Fruit fly (Drosophila melanogaster) whole organism, embryonic: Measurements from ENCODE around the gene Btnd.
A peak's percentile ranks its signal among the peaks of the same experiment; 100 is the strongest.

ENCODE experiments used
- ATbp ChIP-seq: fragments of 200-800 bp; sonication (Bioruptor generic); optimal IDR thresholded peaks from 2 replicates; lab custom pipeline; 2017; ENCODE audit warnings: missing biosample characterization, mild to moderate bottlenecking, missing genetic modification characterization, missing genetic modification reagents
- Atf6 ChIP-seq: fragments of 200-800 bp; sonication (Bioruptor generic); IDR thresholded peaks from 2 replicates; pipeline ENCODE4 v1.3.6; 2022; ENCODE audit warnings: missing biosample characterization, missing genetic modification characterization
- CG11093 ChIP-seq: fragments of 200-800 bp; sonication (Bioruptor generic); IDR thresholded peaks from 3 replicates; pipeline ENCODE4 v1.3.6; 2022; ENCODE audit warnings: missing biosample characterization, missing genetic modification characterization
- CG14050 ChIP-seq: fragments of 200-800 bp; sonication (Bioruptor generic); IDR thresholded peaks from 3 replicates; pipeline ENCODE4 v1.3.6; 2022; ENCODE audit warnings: missing biosample characterization, missing genetic modification characterization
- CG15479 ChIP-seq: fragments of 200-800 bp; sonication (Bioruptor generic); optimal IDR thresholded peaks from 3 replicates; lab custom pipeline; 2019; ENCODE audit warnings: missing biosample characterization, mild to moderate bottlenecking, missing genetic modification characterization, moderate library complexity
- CG17385 ChIP-seq: fragments of 200-800 bp; sonication (Bioruptor generic); optimal IDR thresholded peaks from 3 replicates; lab custom pipeline; 2018; ENCODE audit warnings: missing biosample characterization, mild to moderate bottlenecking, missing genetic modification characterization
- CG18262 ChIP-seq: fragments of 200-800 bp; optimal IDR thresholded peaks from 3 replicates; lab custom pipeline; 2019; ENCODE audit warnings: missing biosample characterization, mild to moderate bottlenecking, missing genetic modification characterization, moderate library complexity
- CG2116 ChIP-seq: fragments of 200-800 bp; sonication (Bioruptor generic); optimal IDR thresholded peaks from 3 replicates; lab custom pipeline; 2018; ENCODE audit warnings: missing biosample characterization, mild to moderate bottlenecking, missing genetic modification characterization
- CG32767 ChIP-seq: fragments of 200-800 bp; sonication (Bioruptor generic); IDR thresholded peaks from 2 replicates; pipeline ENCODE4 v1.3.6; 2022; ENCODE audit warnings: missing biosample characterization, missing genetic modification characterization
- CG3281 ChIP-seq: fragments of 200-800 bp; sonication (Bioruptor generic); optimal IDR thresholded peaks from 3 replicates; lab custom pipeline; 2017; ENCODE audit warnings: missing biosample characterization, mild to moderate bottlenecking, missing genetic modification characterization
- CG33557 ChIP-seq: fragments of 200-800 bp; sonication (Bioruptor generic); optimal IDR thresholded peaks from 2 replicates; lab custom pipeline; 2019; ENCODE audit warnings: missing biosample characterization, mild to moderate bottlenecking, missing genetic modification characterization, moderate library complexity
- CG34422 ChIP-seq: fragments of 200-800 bp; sonication (Bioruptor generic); IDR thresholded peaks from 3 replicates; pipeline ENCODE4 v1.3.6; 2022; ENCODE audit warnings: missing biosample characterization, missing genetic modification characterization
- CG4360 ChIP-seq: fragments of 200-800 bp; sonication (Bioruptor generic); IDR thresholded peaks from 2 replicates; pipeline ENCODE4 v1.3.6; 2022; ENCODE audit warnings: missing biosample characterization, missing genetic modification characterization
- CG5245 ChIP-seq: fragments of 200-800 bp; sonication (Bioruptor generic); optimal IDR thresholded peaks from 3 replicates; lab custom pipeline; 2016; ENCODE audit warnings: missing biosample characterization, missing genetic modification characterization
- CG6689 ChIP-seq: fragments of 200-800 bp; sonication (Bioruptor generic); IDR thresholded peaks from 2 replicates; pipeline ENCODE4 v1.3.6; 2022; ENCODE audit warnings: missing biosample characterization, missing genetic modification characterization
- CG7786 ChIP-seq: fragments of 200-800 bp; sonication (Bioruptor generic); optimal IDR thresholded peaks from 2 replicates; lab custom pipeline; 2016; ENCODE audit warnings: missing biosample characterization, missing genetic modification characterization
- CG9437 ChIP-seq: fragments of 200-800 bp; sonication (Bioruptor generic); optimal IDR thresholded peaks from 2 replicates; lab custom pipeline; 2018; ENCODE audit warnings: missing biosample characterization, mild to moderate bottlenecking, missing genetic modification characterization
- Dp ChIP-seq: fragments of 200-800 bp; sonication (Bioruptor generic); optimal IDR thresholded peaks from 2 replicates; lab custom pipeline; 2018; ENCODE audit warnings: missing biosample characterization, mild to moderate bottlenecking, missing genetic modification characterization, moderate library complexity
- Lhr ChIP-seq: fragments of 200-800 bp; sonication (Bioruptor generic); optimal IDR thresholded peaks from 3 replicates; lab custom pipeline; 2017; ENCODE audit warnings: mild to moderate bottlenecking, missing biosample characterization, missing genetic modification reagents, missing genetic modification characterization
- MBD-R2 ChIP-seq: fragments of 200-800 bp; sonication (Bioruptor generic); IDR thresholded peaks from 2 replicates; pipeline ENCODE4 v1.3.6; 2022; ENCODE audit warnings: missing biosample characterization, missing genetic modification characterization
- MESR4 ChIP-seq: fragments of 200-800 bp; sonication (Bioruptor generic); optimal IDR thresholded peaks from 2 replicates; lab custom pipeline; 2018; ENCODE audit warnings: missing biosample characterization, mild to moderate bottlenecking, missing genetic modification characterization, moderate library complexity
- Sry-δ ChIP-seq: fragments of 200-800 bp; sonication (Bioruptor generic); optimal IDR thresholded peaks from 2 replicates; lab custom pipeline; 2016; ENCODE audit warnings: missing biosample characterization, missing genetic modification characterization
- YL-1 ChIP-seq: fragments of 200-800 bp; sonication (Bioruptor generic); optimal IDR thresholded peaks from 3 replicates; lab custom pipeline; 2017; ENCODE audit warnings: missing biosample characterization, mild to moderate bottlenecking, missing genetic modification characterization
- abd-A ChIP-seq: fragments of 200-800 bp; sonication (Bioruptor generic); optimal IDR thresholded peaks from 3 replicates; lab custom pipeline; 2019; ENCODE audit warnings: missing biosample characterization, mild to moderate bottlenecking, missing genetic modification characterization, moderate library complexity
- ap ChIP-seq: fragments of 200-800 bp; sonication (Bioruptor generic); IDR thresholded peaks from 2 replicates; pipeline ENCODE4 v1.3.6; 2022; ENCODE audit warnings: missing biosample characterization, missing genetic modification characterization
- bbx ChIP-seq: fragments of 200-800 bp; sonication (Bioruptor generic); IDR thresholded peaks from 2 replicates; pipeline ENCODE4 v1.3.6; 2022; ENCODE audit warnings: missing biosample characterization, missing genetic modification characterization; ENCODE audit not compliant: partially characterized antibody
- bigmax ChIP-seq: fragments of 200-800 bp; sonication (Bioruptor generic); optimal IDR thresholded peaks from 2 replicates; lab custom pipeline; 2018; ENCODE audit warnings: missing biosample characterization, mild to moderate bottlenecking, missing genetic modification characterization
- cg ChIP-seq: fragments of 200-800 bp; sonication (Bioruptor generic); optimal IDR thresholded peaks from 3 replicates; lab custom pipeline; 2019; ENCODE audit warnings: missing biosample characterization, mild to moderate bottlenecking, missing genetic modification characterization, moderate library complexity
- chinmo ChIP-seq: fragments of 200-800 bp; sonication (Bioruptor generic); IDR thresholded peaks from 4 replicates; pipeline ENCODE4 v1.3.6; 2022; ENCODE audit warnings: missing biosample characterization, missing genetic modification characterization; ENCODE audit not compliant: partially characterized antibody
- corto ChIP-seq: fragments of 200-800 bp; sonication (Bioruptor generic); optimal IDR thresholded peaks from 2 replicates; lab custom pipeline; 2016; ENCODE audit warnings: missing biosample characterization, mild to moderate bottlenecking, missing genetic modification characterization, moderate library complexity
- crol ChIP-seq: fragments of 200-800 bp; sonication (Bioruptor generic); IDR thresholded peaks from 2 replicates; pipeline ENCODE4 v1.3.6; 2022; ENCODE audit warnings: missing biosample characterization, missing genetic modification characterization
- fu2 ChIP-seq: fragments of 200-800 bp; sonication (Bioruptor generic); optimal IDR thresholded peaks from 2 replicates; lab custom pipeline; 2016; ENCODE audit warnings: missing biosample characterization, missing genetic modification characterization
- jing ChIP-seq: fragments of 200-800 bp; sonication (Bioruptor generic); optimal IDR thresholded peaks from 2 replicates; lab custom pipeline; 2018; ENCODE audit warnings: missing biosample characterization, mild to moderate bottlenecking, missing genetic modification characterization
- lov ChIP-seq, 2 experiments: fragments of 200-800 bp in 1 of 2; fragments of >200 bp in 1 of 2; sonication (Bioruptor generic) in 1 of 2; IDR thresholded peaks in 1 of 2; optimal IDR thresholded peaks in 1 of 2; 2 replicates in 1 of 2; 3 replicates in 1 of 2; pipeline versions ENCODE4 v1.3.6 to Lab custom; 2017 to 2022; ENCODE audit warnings: missing biosample characterization in 1 of 2, missing genetic modification characterization in 1 of 2
- maf-S ChIP-seq: fragments of 200-800 bp; sonication (Bioruptor generic); optimal IDR thresholded peaks from 2 replicates; lab custom pipeline; 2016; ENCODE audit warnings: missing biosample characterization, missing genetic modification characterization
- nerfin-1 ChIP-seq: fragments of 200-800 bp; sonication (Bioruptor generic); optimal IDR thresholded peaks from 3 replicates; lab custom pipeline; 2019; ENCODE audit warnings: missing biosample characterization, mild to moderate bottlenecking, missing genetic modification characterization, moderate library complexity
- pnt ChIP-seq: fragments of 200-800 bp; sonication (Bioruptor generic); optimal IDR thresholded peaks from 3 replicates; lab custom pipeline; 2016; ENCODE audit warnings: missing biosample characterization, missing genetic modification characterization
- prd ChIP-seq, 3 experiments: fragments of >200 bp in 2 of 3; fragments of 200-800 bp in 1 of 3; sonication (Bioruptor generic) in 1 of 3; optimal IDR thresholded peaks in 2 of 3; IDR thresholded peaks in 1 of 3; 2 replicates in 2 of 3; 3 replicates in 1 of 3; pipeline versions ENCODE4 v1.3.6 to Lab custom; 2017 to 2022; ENCODE audit warnings: missing biosample characterization in 1 of 3, missing genetic modification characterization in 1 of 3
- ranshi ChIP-seq: fragments of 200-800 bp; sonication (Bioruptor generic); IDR thresholded peaks from 2 replicates; pipeline ENCODE4 v1.3.6; 2022; ENCODE audit warnings: missing biosample characterization, missing genetic modification characterization
- rib ChIP-seq: fragments of 200-800 bp; sonication (Bioruptor generic); IDR thresholded peaks from 2 replicates; pipeline ENCODE4 v1.3.6; 2022; ENCODE audit warnings: missing biosample characterization, missing genetic modification characterization
- row ChIP-seq: fragments of 200-800 bp; sonication (Bioruptor generic); IDR thresholded peaks from 3 replicates; pipeline ENCODE4 v1.3.6; 2022; ENCODE audit warnings: missing biosample characterization, missing genetic modification characterization
- sna ChIP-seq: fragments of 200-800 bp; sonication (Bioruptor generic); IDR thresholded peaks from 2 replicates; pipeline ENCODE4 v1.3.6; 2022; ENCODE audit warnings: missing biosample characterization, missing genetic modification characterization; ENCODE audit not compliant: partially characterized antibody
- tll ChIP-seq, 2 experiments: fragments of 200-800 bp in 1 of 2; fragments of >200 bp in 1 of 2; sonication (Bioruptor generic) in 1 of 2; optimal IDR thresholded peaks; 2 replicates each; lab custom pipeline; 2017 to 2019; ENCODE audit warnings: missing biosample characterization in 2 of 2, missing genetic modification characterization in 2 of 2, mild to moderate bottlenecking in 1 of 2, moderate library complexity in 1 of 2
- zfh1 ChIP-seq: fragments of 200-800 bp; sonication (Bioruptor generic); IDR thresholded peaks from 3 replicates; pipeline ENCODE4 v1.3.6; 2022; ENCODE audit warnings: missing biosample characterization, missing genetic modification characterization

The Btnd gene

dm6 chrX:6219227-6219626, at the start of gene Btnd:
Gene Btnd (minus strand): TSS chrX:6219327.
- TF ChIP-seq MBD-R2 (GFP tag; lab: Robert Waterston, UW) = no peak
- TF ChIP-seq zfh1 (GFP tag; lab: Robert Waterston, UW) = no peak
- no peak for TF ChIP-seq abd-A (tag; lab: Kevin White, UChicago)
- no peak for TF ChIP-seq rib (GFP tag; lab: Robert Waterston, UW)
- TF ChIP-seq CG33557 (GFP tag; lab: Kevin White, UChicago) = no peak
- no peak for TF ChIP-seq CG7786 (GFP tag; lab: Kevin White, UChicago)
- TF ChIP-seq Dp (GFP tag; lab: Kevin White, UChicago) = no peak

- TF ChIP-seq ap (GFP tag; lab: Robert Waterston, UW) (no peak), CG34422 (GFP tag; lab: Robert Waterston, UW) (peak; percentile 40; the same call in 1 of the 3 replicates), bigmax (GFP tag; lab: Kevin White, UChicago) (peak; percentile 95), CG11093 (GFP tag; lab: Robert Waterston, UW) (0 out of 3 replicates have a peak, but pooled peaks have one; percentile 4), sna (0 out of 2 replicates have a peak, but pooled peaks have one; percentile 21), Sry-δ (GFP tag; lab: Kevin White, UChicago) (no peak), nerfin-1 (tag; lab: Kevin White, UChicago) (peak; percentile 51), jing (GFP tag; lab: Kevin White, UChicago) (no peak), MESR4 (peak; percentile 91), bbx (GFP tag; lab: Robert Waterston, UW) (no peak), CG2116 (no peak), cg (peak; percentile 59), CG9437 (GFP tag; lab: Kevin White, UChicago) (no peak), CG32767 (GFP tag; lab: Robert Waterston, UW) (peak; percentile 41), CG17385 (peak; percentile 96), CG15479 (GFP tag; lab: Kevin White, UChicago) (peak; percentile 67), crol (GFP tag; lab: Robert Waterston, UW) (peak; percentile 69), corto (GFP tag; lab: Kevin White, UChicago) (peak; percentile 12), chinmo (GFP tag; lab: Robert Waterston, UW) (0 out of 4 replicates have a peak, but pooled peaks have one; percentile 68), YL-1 (peak; percentile 70), CG4360 (GFP tag; lab: Robert Waterston, UW) (peak; percentile 78)
Measured at dm6 chrX:6267745-6268582, 48.8 kb upstream of the Btnd start, which contains the start of gene Spt6. Gene Spt6 (plus strand): TSS chrX:6267797.

dm6 chrX:6267187-6267711, 48.1 kb upstream of the Btnd start, which contains the start of gene schlank:
Gene schlank (minus strand): TSS chrX:6267228.
- peak; percentile 13 to 60 for TF ChIP-seq tll (GFP tag; optimal IDR thresholded peaks at IDR 0.05; lab: Kevin White, UChicago)
- TF ChIP-seq fu2 (GFP tag; lab: Kevin White, UChicago) = peak; percentile 59
- TF ChIP-seq CG5245 (GFP tag; lab: Kevin White, UChicago) = no peak
- no peak for TF ChIP-seq lov (optimal IDR thresholded peaks at IDR 0.05; lab: Kevin White, UChicago)
- no peak for TF ChIP-seq lov (GFP tag; IDR thresholded peaks at IDR 0.05; lab: Robert Waterston, UW)
- TF ChIP-seq CG6689 (GFP tag; lab: Robert Waterston, UW) = peak; percentile 67
- TF ChIP-seq CG7786 (GFP tag; lab: Kevin White, UChicago) = peak; percentile 64
- no peak for TF ChIP-seq CG3281 (GFP tag; lab: Kevin White, UChicago)
- TF ChIP-seq ATbp (GFP tag; lab: Kevin White, UChicago) = no peak
- TF ChIP-seq pnt = peak; percentile 60
- TF ChIP-seq CG18262 (tag; lab: Kevin White, UChicago) = peak; percentile 53
- peak; percentile 57; the same call in 1 of the 2 replicates for TF ChIP-seq ranshi
- TF ChIP-seq CG14050 (GFP tag; lab: Robert Waterston, UW) = peak; percentile 32; the same call in 1 of the 3 replicates
- TF ChIP-seq Atf6 (GFP tag; lab: Robert Waterston, UW) = peak; percentile 53; the same call in 1 of the 2 replicates
- TF ChIP-seq CG11093 (GFP tag; lab: Robert Waterston, UW) = peak; percentile 51; the same call in 1 of the 3 replicates
- peak; percentile 20 for TF ChIP-seq maf-S (GFP tag; lab: Kevin White, UChicago)
- TF ChIP-seq row = peak; percentile 91
- TF ChIP-seq Lhr (GFP tag; lab: Kevin White, UChicago) = peak; percentile 71
- TF ChIP-seq prd (optimal IDR thresholded peaks at IDR 0.05; lab: Kevin White, UChicago) = no peak
- peak; percentile 81 for TF ChIP-seq prd (GFP tag; IDR thresholded peaks at IDR 0.05; lab: Robert Waterston, UW)
